Fruit fly (Drosophila melanogaster) whole organism, embryonic: Measurements from ENCODE around the gene Obp19a.

Experiments used
- ATbp ChIP-seq: fragments of 200-800 bp; sonication (Bioruptor generic); optimal IDR thresholded peaks from 2 replicates; lab custom pipeline; 2017; ENCODE audit warnings: missing biosample characterization, mild to moderate bottlenecking, missing genetic modification characterization, missing genetic modification reagents
- Asciz ChIP-seq: fragments of 200-800 bp; sonication (Bioruptor generic); optimal IDR thresholded peaks from 2 replicates; lab custom pipeline; 2017; ENCODE audit warnings: missing biosample characterization, mild to moderate bottlenecking, missing genetic modification characterization, missing genetic modification reagents
- CG13775 ChIP-seq: fragments of 200-800 bp; sonication (Bioruptor generic); optimal IDR thresholded peaks from 3 replicates; lab custom pipeline; 2017; ENCODE audit warnings: missing biosample characterization, mild to moderate bottlenecking, missing genetic modification characterization
- CG1529 ChIP-seq: fragments of 200-800 bp; sonication (Bioruptor generic); optimal IDR thresholded peaks from 3 replicates; lab custom pipeline; 2018; ENCODE audit warnings: missing biosample characterization, missing genetic modification characterization
- CG17361 ChIP-seq: fragments of 200-800 bp; sonication (Bioruptor generic); IDR thresholded peaks from 3 replicates; pipeline ENCODE4 v1.3.6; 2022; ENCODE audit warnings: missing biosample characterization, missing genetic modification characterization
- CG18262 ChIP-seq: fragments of 200-800 bp; optimal IDR thresholded peaks from 3 replicates; lab custom pipeline; 2019; ENCODE audit warnings: missing biosample characterization, mild to moderate bottlenecking, missing genetic modification characterization, moderate library complexity
- CG2678 ChIP-seq: fragments of 200-800 bp; sonication (Bioruptor generic); optimal IDR thresholded peaks from 3 replicates; lab custom pipeline; 2019; ENCODE audit warnings: missing biosample characterization, mild to moderate bottlenecking, missing genetic modification characterization, moderate library complexity
- CG30403 ChIP-seq: fragments of 200-800 bp; sonication (Bioruptor generic); optimal IDR thresholded peaks from 3 replicates; lab custom pipeline; 2016; ENCODE audit warnings: missing biosample characterization, missing genetic modification characterization
- CG31441 ChIP-seq: fragments of 200-800 bp; sonication (Bioruptor generic); IDR thresholded peaks from 2 replicates; pipeline ENCODE4 v1.3.6; 2022; ENCODE audit warnings: missing biosample characterization, missing genetic modification characterization
- CG3281 ChIP-seq: fragments of 200-800 bp; sonication (Bioruptor generic); optimal IDR thresholded peaks from 3 replicates; lab custom pipeline; 2017; ENCODE audit warnings: missing biosample characterization, mild to moderate bottlenecking, missing genetic modification characterization
- CG4617 ChIP-seq: fragments of 200-800 bp; sonication (Bioruptor generic); optimal IDR thresholded peaks from 3 replicates; lab custom pipeline; 2016; ENCODE audit warnings: missing biosample characterization, missing genetic modification characterization, borderline replicate concordance
- CG4854 ChIP-seq: fragments of 200-800 bp; sonication (Bioruptor generic); optimal IDR thresholded peaks from 2 replicates; lab custom pipeline; 2016; ENCODE audit warnings: missing biosample characterization, missing genetic modification characterization, inconsistent platforms
- CG8359 ChIP-seq: fragments of 200-800 bp; sonication (Bioruptor generic); optimal IDR thresholded peaks from 2 replicates; lab custom pipeline; 2017; ENCODE audit warnings: missing biosample characterization, mild to moderate bottlenecking, missing genetic modification characterization, borderline replicate concordance
- CG8388 ChIP-seq: fragments of 200-800 bp; sonication (Bioruptor generic); optimal IDR thresholded peaks from 2 replicates; lab custom pipeline; 2019; ENCODE audit warnings: missing biosample characterization, mild to moderate bottlenecking, missing genetic modification characterization, moderate library complexity
- D19A ChIP-seq: fragments of 200-800 bp; optimal IDR thresholded peaks from 3 replicates; lab custom pipeline; 2019; ENCODE audit warnings: missing biosample characterization, mild to moderate bottlenecking, missing genetic modification characterization, moderate library complexity
- Doc3 ChIP-seq: fragments of 200-800 bp; sonication (Bioruptor generic); IDR thresholded peaks from 3 replicates; pipeline ENCODE4 v1.3.6; 2022; ENCODE audit warnings: missing biosample characterization, missing genetic modification characterization; ENCODE audit not compliant: partially characterized antibody
- Dref ChIP-seq: fragments of 200-800 bp; sonication (Bioruptor generic); IDR thresholded peaks from 2 replicates; pipeline ENCODE4 v1.3.6; 2022; ENCODE audit warnings: missing biosample characterization, missing genetic modification characterization
- Fer2 ChIP-seq: fragments of 200-800 bp; sonication (Bioruptor generic); optimal IDR thresholded peaks from 2 replicates; lab custom pipeline; 2018; ENCODE audit warnings: missing biosample characterization, mild to moderate bottlenecking, missing genetic modification characterization, moderate library complexity
- Fer3 ChIP-seq: fragments of 200-800 bp; sonication (Bioruptor generic); optimal IDR thresholded peaks from 2 replicates; lab custom pipeline; 2018; ENCODE audit warnings: missing biosample characterization, mild to moderate bottlenecking, missing genetic modification characterization, moderate library complexity
- H15 ChIP-seq: fragments of 200-800 bp; sonication (Bioruptor generic); IDR thresholded peaks from 3 replicates; pipeline ENCODE4 v1.3.6; 2022; ENCODE audit warnings: missing biosample characterization, missing genetic modification characterization
- H2.0 ChIP-seq: fragments of 200-800 bp; sonication (Bioruptor generic); IDR thresholded peaks from 2 replicates; pipeline ENCODE4 v1.3.6; 2022; ENCODE audit warnings: missing biosample characterization, missing genetic modification characterization
- HLH54F ChIP-seq: fragments of 200-800 bp; sonication (Bioruptor generic); optimal IDR thresholded peaks from 3 replicates; lab custom pipeline; 2016; ENCODE audit warnings: missing biosample characterization, missing genetic modification characterization
- Hsf ChIP-seq: fragments of 200-800 bp; sonication (Bioruptor generic); optimal IDR thresholded peaks from 3 replicates; lab custom pipeline; 2016; ENCODE audit warnings: missing biosample characterization, missing genetic modification characterization
- Kr ChIP-seq: fragments of 200-800 bp; sonication (Bioruptor generic); optimal IDR thresholded peaks from 2 replicates; lab custom pipeline; 2017; ENCODE audit warnings: missing biosample characterization, mild to moderate bottlenecking, missing genetic modification characterization
- Meics ChIP-seq: fragments of 200-800 bp; sonication (Bioruptor generic); optimal IDR thresholded peaks from 2 replicates; lab custom pipeline; 2017; ENCODE audit warnings: missing biosample characterization, mild to moderate bottlenecking, missing genetic modification characterization
- Nf-YC ChIP-seq: fragments of 200-800 bp; optimal IDR thresholded peaks from 3 replicates; lab custom pipeline; 2019; ENCODE audit warnings: missing biosample characterization, mild to moderate bottlenecking, missing genetic modification characterization, moderate library complexity
- Oli ChIP-seq: fragments of 200-800 bp; sonication (Bioruptor generic); optimal IDR thresholded peaks from 2 replicates; lab custom pipeline; 2018; ENCODE audit warnings: missing biosample characterization, mild to moderate bottlenecking, missing genetic modification characterization, moderate library complexity
- Opbp ChIP-seq: fragments of 200-800 bp; sonication (Bioruptor generic); IDR thresholded peaks from 3 replicates; pipeline ENCODE4 v1.3.6; 2022; ENCODE audit warnings: missing biosample characterization, missing genetic modification characterization; ENCODE audit not compliant: partially characterized antibody
- Stat92E ChIP-seq, 3 experiments: fragments of >200 bp in 2 of 3; fragments of 200-800 bp in 1 of 3; sonication (Bioruptor generic) in 1 of 3; optimal IDR thresholded peaks; 2 replicates each; lab custom pipeline; 2017 to 2019; ENCODE audit warnings: missing biosample characterization in 3 of 3, missing genetic modification characterization in 3 of 3, mild to moderate bottlenecking in 1 of 3, moderate library complexity in 1 of 3
- Xrp1 ChIP-seq: fragments of 200-800 bp; sonication (Bioruptor generic); IDR thresholded peaks from 2 replicates; pipeline ENCODE4 v1.3.6; 2022; ENCODE audit warnings: missing biosample characterization, missing genetic modification characterization
- abd-A ChIP-seq: fragments of 200-800 bp; sonication (Bioruptor generic); optimal IDR thresholded peaks from 3 replicates; lab custom pipeline; 2019; ENCODE audit warnings: missing biosample characterization, mild to moderate bottlenecking, missing genetic modification characterization, moderate library complexity
- bab2 ChIP-seq: fragments of 200-800 bp; sonication (Bioruptor generic); optimal IDR thresholded peaks from 2 replicates; lab custom pipeline; 2016; ENCODE audit warnings: missing biosample characterization, missing genetic modification characterization
- cad ChIP-seq: fragments of >200 bp; optimal IDR thresholded peaks from 2 replicates; lab custom pipeline; 2017; ENCODE audit warnings: missing biosample characterization, missing genetic modification characterization
- chif ChIP-seq, 2 experiments: fragments of 200-800 bp; sonication (Bioruptor generic); optimal IDR thresholded peaks; 3 replicates each; lab custom pipeline; 2016; ENCODE audit warnings: missing biosample characterization in 2 of 2, missing genetic modification characterization in 2 of 2
- ci ChIP-seq: fragments of 200-800 bp; sonication (Bioruptor generic); IDR thresholded peaks from 3 replicates; pipeline ENCODE4 v1.3.6; 2022; ENCODE audit warnings: missing biosample characterization, missing genetic modification characterization
- dati ChIP-seq: fragments of 200-800 bp; sonication (Bioruptor generic); IDR thresholded peaks from 2 replicates; pipeline ENCODE4 v1.3.6; 2022; ENCODE audit warnings: missing biosample characterization, missing genetic modification characterization
- dmrt11E ChIP-seq: fragments of 200-800 bp; sonication (Bioruptor generic); optimal IDR thresholded peaks from 3 replicates; lab custom pipeline; 2018; ENCODE audit warnings: missing biosample characterization, mild to moderate bottlenecking, missing genetic modification characterization, moderate library complexity
- emc ChIP-seq: fragments of 200-800 bp; sonication (Bioruptor generic); optimal IDR thresholded peaks from 2 replicates; lab custom pipeline; 2016; ENCODE audit warnings: missing biosample characterization, missing genetic modification characterization
- grn ChIP-seq: fragments of 200-800 bp; sonication (Bioruptor generic); optimal IDR thresholded peaks from 3 replicates; lab custom pipeline; 2017; ENCODE audit warnings: missing biosample characterization, missing genetic modification characterization
- lilli ChIP-seq: fragments of 200-800 bp; sonication (Bioruptor generic); optimal IDR thresholded peaks from 3 replicates; lab custom pipeline; 2016; ENCODE audit warnings: missing biosample characterization, missing genetic modification characterization
- sim ChIP-seq: fragments of 200-800 bp; sonication (Bioruptor generic); IDR thresholded peaks from 2 replicates; pipeline ENCODE4 v1.3.6; 2022; ENCODE audit warnings: missing biosample characterization, missing genetic modification characterization
- so ChIP-seq: fragments of 200-800 bp; sonication (Bioruptor generic); IDR thresholded peaks from 3 replicates; pipeline ENCODE4 v1.3.6; 2022; ENCODE audit warnings: missing biosample characterization, missing genetic modification characterization
- tgo ChIP-seq: fragments of 200-800 bp; sonication (Bioruptor generic); IDR thresholded peaks from 3 replicates; pipeline ENCODE4 v1.3.6; 2022; ENCODE audit warnings: missing biosample characterization, missing genetic modification characterization
- tin ChIP-seq: fragments of 200-800 bp; sonication (Bioruptor generic); optimal IDR thresholded peaks from 3 replicates; lab custom pipeline; 2016; ENCODE audit warnings: missing biosample characterization, missing genetic modification characterization
- trem ChIP-seq: fragments of 200-800 bp; optimal IDR thresholded peaks from 3 replicates; lab custom pipeline; 2019; ENCODE audit warnings: missing biosample characterization, mild to moderate bottlenecking, missing genetic modification characterization, moderate library complexity

Gene Obp19a

DNA sequence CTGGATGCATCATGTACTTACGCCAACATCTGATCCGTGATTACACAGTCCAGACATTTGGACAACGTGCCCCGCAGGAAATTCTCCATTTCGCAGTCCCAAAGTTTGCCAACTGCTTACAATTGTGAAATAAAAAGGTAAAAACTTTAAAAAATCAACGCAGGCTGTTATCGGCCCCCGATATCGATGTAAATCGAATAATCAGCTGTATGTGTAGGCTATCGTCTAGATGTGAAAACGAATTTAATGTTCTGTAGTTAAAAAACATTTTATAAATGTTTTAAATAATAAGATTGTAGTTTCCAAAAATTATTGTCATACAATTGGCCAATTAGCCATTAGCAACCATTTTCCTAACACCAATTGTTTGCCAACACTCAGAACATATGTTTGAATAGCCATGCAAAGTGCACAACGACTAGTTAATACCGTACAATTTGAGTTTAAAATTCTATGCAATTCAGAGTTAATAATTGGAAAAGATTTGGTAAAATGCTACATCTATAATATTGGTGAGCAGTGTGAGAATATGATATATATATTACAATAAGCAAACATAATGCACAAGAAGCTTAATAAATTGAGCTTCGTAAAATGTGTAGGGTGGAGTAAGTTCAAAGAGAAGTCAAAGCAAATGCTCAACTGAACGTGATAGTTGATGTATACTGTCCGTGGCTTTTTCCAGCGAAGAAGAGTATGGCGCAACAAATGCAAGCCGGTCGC lies 14.1 kb downstream of the Obp19a start, which contains the start of the genes CG11710 and mal (continued):
- TF ChIP-seq Doc3 (GFP tag; lab: Robert Waterston, UW) (0 out of 3 replicates have a peak, but pooled peaks have one; percentile 46), Fer3 (tag; lab: Kevin White, UChicago) (peak; percentile 84), Nf-YC (tag; lab: Kevin White, UChicago) (peak; percentile 81), CG8388 (GFP tag; lab: Kevin White, UChicago) (peak; percentile 52), CG1529 (GFP tag; lab: Kevin White, UChicago) (no peak), tin (GFP tag; lab: Kevin White, UChicago) (peak; percentile 82), CG31441 (GFP tag; lab: Robert Waterston, UW) (peak; percentile 83), CG4854 (GFP tag; lab: Kevin White, UChicago) (peak; percentile 75), CG8359 (GFP tag; lab: Kevin White, UChicago) (peak; percentile 58), CG4617 (GFP tag; lab: Kevin White, UChicago) (peak; percentile 37), emc (peak; percentile 41), CG30403 (peak; percentile 83), grn (GFP tag; lab: Kevin White, UChicago) (no peak), sim (GFP tag; lab: Robert Waterston, UW) (no peak), Fer2 (tag; lab: Kevin White, UChicago) (peak; percentile 75), H2.0 (GFP tag; lab: Robert Waterston, UW) (peak; percentile 50), Hsf (peak; percentile 80), dati (GFP tag; lab: Robert Waterston, UW) (no peak), Meics (GFP tag; lab: Kevin White, UChicago) (peak; percentile 85), dmrt11E (tag; lab: Kevin White, UChicago) (peak; percentile 27), Asciz (GFP tag; lab: Kevin White, UChicago) (no peak), D19A (tag; lab: Kevin White, UChicago) (peak; percentile 99), Stat92E (GFP tag; optimal IDR thresholded peaks at IDR 0.05; lab: Kevin White, UChicago) (peak in 1 of 3 experiments; percentile 81), ATbp (GFP tag; lab: Kevin White, UChicago) (no peak), abd-A (tag; lab: Kevin White, UChicago) (no peak), CG2678 (tag; lab: Kevin White, UChicago) (peak; percentile 91), Kr (GFP tag; lab: Kevin White, UChicago) (no peak)

DNA sequence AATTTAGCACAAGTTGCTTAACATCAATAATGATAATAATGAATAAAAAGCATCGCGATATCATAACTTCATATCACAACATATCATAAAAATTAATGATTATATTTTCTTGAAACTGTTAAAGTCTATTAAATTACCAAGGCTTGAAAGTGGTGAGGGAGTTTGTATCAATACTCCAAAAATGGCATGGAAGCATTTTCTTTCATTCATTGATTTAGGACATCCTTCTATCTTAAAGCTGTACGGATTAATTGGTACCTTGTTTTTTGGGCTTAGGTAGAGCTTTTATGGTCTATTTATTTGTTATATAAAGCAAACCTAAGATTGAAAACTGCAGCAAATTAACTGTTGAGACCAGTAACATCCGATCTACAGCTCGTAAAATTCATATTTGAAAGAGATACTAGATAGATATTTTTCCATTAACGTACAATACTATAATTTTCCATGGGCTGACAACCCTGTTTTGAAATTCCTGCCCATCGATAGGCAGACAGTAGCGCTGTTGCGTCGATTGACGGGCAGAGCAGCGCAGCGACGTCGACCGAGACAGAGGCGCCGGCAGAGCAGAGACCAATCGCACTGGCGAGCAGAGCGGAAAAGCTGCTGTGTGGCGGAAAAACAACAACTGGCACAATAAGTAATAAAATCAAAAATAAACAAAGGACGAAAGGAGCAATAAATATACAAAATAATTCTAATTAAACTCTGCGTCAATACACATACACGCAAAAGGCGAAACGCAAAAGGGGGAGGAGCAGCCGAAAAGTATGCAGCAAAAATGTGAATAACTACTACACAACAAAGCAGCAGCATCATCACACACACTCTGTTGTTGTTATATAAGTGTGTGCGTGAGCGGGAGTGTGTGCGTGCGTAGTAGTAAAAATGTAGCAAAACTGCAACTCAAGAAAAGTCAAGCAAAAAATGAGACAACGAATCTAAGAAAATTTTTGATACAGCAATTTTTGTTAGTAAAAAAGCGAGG lies 18.1 kb downstream of the Obp19a start, which contains the start of gene CG1695:
Gene CG1695, plus strand, starts transcription at position 606 of the 988 bp plus-strand sequence.
- TF ChIP-seq chif (GFP tag; optimal IDR thresholded peaks at IDR 0.05; lab: Kevin White, UChicago) (peak in 1 of 2 experiments; percentile 6), trem (tag; lab: Kevin White, UChicago) (no peak), CG18262 (tag; lab: Kevin White, UChicago) (peak; percentile 17), Xrp1 (GFP tag; lab: Robert Waterston, UW) (no peak), H15 (no peak), cad (no peak), so (GFP tag; lab: Robert Waterston, UW) (0 out of 3 replicates have a peak, but pooled peaks have one; percentile 9), Hsf (peak; percentile 26), CG3281 (GFP tag; lab: Kevin White, UChicago) (peak; percentile 24), bab2 (peak; percentile 24), CG13775 (GFP tag; lab: Kevin White, UChicago) (peak; percentile 7), lilli (peak; percentile 47), HLH54F (GFP tag; lab: Kevin White, UChicago) (peak; percentile 1), Oli (tag; lab: Kevin White, UChicago) (peak; percentile 27), CG17361 (0 out of 3 replicates have a peak, but pooled peaks have one; percentile 23), Dref (GFP tag; lab: Robert Waterston, UW) (peak; percentile 59), ci (GFP tag; lab: Robert Waterston, UW) (peak; percentile 48; the same call in 1 of the 3 replicates), tgo (GFP tag; lab: Robert Waterston, UW) (0 out of 3 replicates have a peak, but pooled peaks have one; percentile 17), Opbp (GFP tag; lab: Robert Waterston, UW) (no peak)
